Fruit fly (Drosophila melanogaster): ENCODE measurements around the gene CG12541.

dm6 chrX:6988082-6988481 lies 77.8 kb downstream of the CG12541 start:
- no peak for TF ChIP-seq EcR (GFP tag; optimal IDR thresholded peaks at IDR 0.05)
- TF ChIP-seq CG14655 (GFP tag; optimal IDR thresholded peaks at IDR 0.05): peak; percentile 19
